Fruit fly (Drosophila melanogaster) whole organism, embryonic: ENCODE data around the gene CG10663.

Source experiments
- Atf3 ChIP-seq: fragments of 200-800 bp; sonication (Bioruptor generic); optimal IDR thresholded peaks from 3 replicates; lab custom pipeline; 2016; ENCODE audit warnings: missing biosample characterization, missing genetic modification characterization
- Bgb ChIP-seq: fragments of 200-800 bp; sonication (Bioruptor generic); IDR thresholded peaks from 2 replicates; pipeline ENCODE4 v1.3.6; 2022; ENCODE audit warnings: missing biosample characterization, missing genetic modification characterization; ENCODE audit not compliant: partially characterized antibody
- Bteb2 ChIP-seq: fragments of 200-800 bp; sonication (Bioruptor generic); optimal IDR thresholded peaks from 2 replicates; lab custom pipeline; 2016; ENCODE audit warnings: missing biosample characterization, missing genetic modification characterization
- CG10209 ChIP-seq: fragments of 200-800 bp; sonication (Bioruptor generic); optimal IDR thresholded peaks from 3 replicates; lab custom pipeline; 2017; ENCODE audit warnings: missing biosample characterization, mild to moderate bottlenecking, missing genetic modification characterization, missing genetic modification reagents
- CG12104 ChIP-seq: fragments of 200-800 bp; sonication (Bioruptor generic); optimal IDR thresholded peaks from 3 replicates; lab custom pipeline; 2016; ENCODE audit warnings: missing biosample characterization, missing genetic modification characterization
- CG13287 ChIP-seq: fragments of 200-800 bp; sonication (Bioruptor generic); IDR thresholded peaks from 2 replicates; pipeline ENCODE4 v1.3.6; 2022; ENCODE audit warnings: missing biosample characterization, missing genetic modification characterization; ENCODE audit not compliant: partially characterized antibody
- CG13624 ChIP-seq: fragments of 200-800 bp; sonication (Bioruptor generic); optimal IDR thresholded peaks from 2 replicates; lab custom pipeline; 2016; ENCODE audit warnings: missing biosample characterization, missing genetic modification characterization
- CG14441 ChIP-seq: fragments of 200-800 bp; sonication (Bioruptor generic); IDR thresholded peaks from 2 replicates; pipeline ENCODE4 v1.3.6; 2022; ENCODE audit warnings: missing biosample characterization, missing genetic modification characterization
- CG18262 ChIP-seq: fragments of 200-800 bp; optimal IDR thresholded peaks from 3 replicates; lab custom pipeline; 2019; ENCODE audit warnings: missing biosample characterization, mild to moderate bottlenecking, missing genetic modification characterization, moderate library complexity
- CG2116 ChIP-seq: fragments of 200-800 bp; sonication (Bioruptor generic); optimal IDR thresholded peaks from 3 replicates; lab custom pipeline; 2018; ENCODE audit warnings: missing biosample characterization, mild to moderate bottlenecking, missing genetic modification characterization
- CG2712 ChIP-seq: fragments of 200-800 bp; optimal IDR thresholded peaks from 3 replicates; lab custom pipeline; 2019; ENCODE audit warnings: missing biosample characterization, mild to moderate bottlenecking, missing genetic modification characterization, moderate library complexity
- CG2889 ChIP-seq: fragments of 200-800 bp; sonication (Bioruptor generic); IDR thresholded peaks from 3 replicates; pipeline ENCODE4 v1.3.6; 2022; ENCODE audit warnings: missing biosample characterization, missing genetic modification characterization
- CG31224 ChIP-seq: fragments of 200-800 bp; sonication (Bioruptor generic); IDR thresholded peaks from 2 replicates; pipeline ENCODE4 v1.3.6; 2022; ENCODE audit warnings: missing biosample characterization, missing genetic modification characterization
- CG4424 ChIP-seq: fragments of 200-800 bp; sonication (Bioruptor generic); optimal IDR thresholded peaks from 3 replicates; lab custom pipeline; 2016; ENCODE audit warnings: missing biosample characterization, missing genetic modification characterization
- CG4854 ChIP-seq: fragments of 200-800 bp; sonication (Bioruptor generic); optimal IDR thresholded peaks from 2 replicates; lab custom pipeline; 2016; ENCODE audit warnings: missing biosample characterization, missing genetic modification characterization, inconsistent platforms
- CG8388 ChIP-seq: fragments of 200-800 bp; sonication (Bioruptor generic); optimal IDR thresholded peaks from 2 replicates; lab custom pipeline; 2019; ENCODE audit warnings: missing biosample characterization, mild to moderate bottlenecking, missing genetic modification characterization, moderate library complexity
- CG8478 ChIP-seq: fragments of >200 bp; optimal IDR thresholded peaks from 2 replicates; lab custom pipeline; 2018
- CG8944 ChIP-seq: fragments of 200-800 bp; sonication (Bioruptor generic); optimal IDR thresholded peaks from 3 replicates; lab custom pipeline; 2016; ENCODE audit warnings: missing biosample characterization, missing genetic modification characterization
- CHES-1-like ChIP-seq: fragments of 200-800 bp; sonication (Bioruptor generic); optimal IDR thresholded peaks from 2 replicates; lab custom pipeline; 2016; ENCODE audit warnings: missing biosample characterization, missing genetic modification characterization
- D ChIP-seq, 2 experiments: fragments of 200-800 bp in 1 of 2; fragments of >200 bp in 1 of 2; sonication (Bioruptor generic) in 1 of 2; optimal IDR thresholded peaks; 2 replicates in 1 of 2; 3 replicates in 1 of 2; lab custom pipeline; 2017; ENCODE audit warnings: mild to moderate bottlenecking in 1 of 2, missing biosample characterization in 1 of 2, missing genetic modification characterization in 1 of 2, missing genetic modification reagents in 1 of 2
- Dad ChIP-seq: fragments of 200-800 bp; sonication (Bioruptor generic); optimal IDR thresholded peaks from 3 replicates; lab custom pipeline; 2016; ENCODE audit warnings: missing biosample characterization, missing genetic modification characterization
- Dll ChIP-seq: fragments of 200-800 bp; sonication (Bioruptor generic); IDR thresholded peaks from 4 replicates; pipeline ENCODE4 v1.3.6; 2022; ENCODE audit warnings: missing biosample characterization, missing genetic modification characterization; ENCODE audit not compliant: partially characterized antibody
- Ets97D ChIP-seq: fragments of 200-800 bp; sonication (Bioruptor generic); optimal IDR thresholded peaks from 3 replicates; lab custom pipeline; 2016; ENCODE audit warnings: missing biosample characterization, missing genetic modification characterization
- H15 ChIP-seq: fragments of 200-800 bp; sonication (Bioruptor generic); IDR thresholded peaks from 3 replicates; pipeline ENCODE4 v1.3.6; 2022; ENCODE audit warnings: missing biosample characterization, missing genetic modification characterization
- Hr39 ChIP-seq: fragments of >200 bp; optimal IDR thresholded peaks from 2 replicates; lab custom pipeline; 2017
- Hr78 ChIP-seq, 2 experiments: fragments of 200-800 bp in 1 of 2; fragments of >200 bp in 1 of 2; sonication (Bioruptor generic) in 1 of 2; optimal IDR thresholded peaks; 2 replicates each; lab custom pipeline; 2017 to 2019; ENCODE audit warnings: missing biosample characterization in 2 of 2, missing genetic modification characterization in 2 of 2, mild to moderate bottlenecking in 1 of 2, moderate library complexity in 1 of 2
- Lpt ChIP-seq: fragments of >200 bp; optimal IDR thresholded peaks from 2 replicates; lab custom pipeline; 2018; ENCODE audit warnings: missing biosample characterization, missing genetic modification characterization
- MBD-R2 ChIP-seq: fragments of 200-800 bp; sonication (Bioruptor generic); IDR thresholded peaks from 2 replicates; pipeline ENCODE4 v1.3.6; 2022; ENCODE audit warnings: missing biosample characterization, missing genetic modification characterization
- Meics ChIP-seq: fragments of 200-800 bp; sonication (Bioruptor generic); optimal IDR thresholded peaks from 2 replicates; lab custom pipeline; 2017; ENCODE audit warnings: missing biosample characterization, mild to moderate bottlenecking, missing genetic modification characterization
- Mes4 ChIP-seq: fragments of 200-800 bp; sonication (Bioruptor generic); optimal IDR thresholded peaks from 2 replicates; lab custom pipeline; 2016; ENCODE audit warnings: missing biosample characterization, missing genetic modification characterization
- NC2α ChIP-seq: fragments of 200-800 bp; sonication (Bioruptor generic); optimal IDR thresholded peaks from 2 replicates; lab custom pipeline; 2016; ENCODE audit warnings: missing biosample characterization, missing genetic modification characterization
- Sin3A ChIP-seq: fragments of >200 bp; optimal IDR thresholded peaks from 2 replicates; lab custom pipeline; 2018
- Usf ChIP-seq: fragments of 200-800 bp; sonication (Bioruptor generic); optimal IDR thresholded peaks from 2 replicates; lab custom pipeline; 2017; ENCODE audit warnings: missing genotype, missing biosample characterization, missing genetic modification characterization
- ab ChIP-seq: fragments of 200-800 bp; sonication (Bioruptor generic); optimal IDR thresholded peaks from 2 replicates; lab custom pipeline; 2016; ENCODE audit warnings: missing biosample characterization, missing genetic modification characterization
- ash1 ChIP-seq: fragments of 200-800 bp; sonication (Bioruptor generic); optimal IDR thresholded peaks from 2 replicates; lab custom pipeline; 2018; ENCODE audit warnings: missing biosample characterization, mild to moderate bottlenecking, missing genetic modification characterization
- chn ChIP-seq: fragments of 200-800 bp; sonication (Bioruptor generic); optimal IDR thresholded peaks from 2 replicates; lab custom pipeline; 2016; ENCODE audit warnings: missing biosample characterization, missing genetic modification characterization
- dati ChIP-seq: fragments of 200-800 bp; sonication (Bioruptor generic); IDR thresholded peaks from 2 replicates; pipeline ENCODE4 v1.3.6; 2022; ENCODE audit warnings: missing biosample characterization, missing genetic modification characterization
- dmrt11E ChIP-seq: fragments of 200-800 bp; sonication (Bioruptor generic); optimal IDR thresholded peaks from 3 replicates; lab custom pipeline; 2018; ENCODE audit warnings: missing biosample characterization, mild to moderate bottlenecking, missing genetic modification characterization, moderate library complexity
- dpn ChIP-seq, 2 experiments: fragments of 200-800 bp; sonication (Bioruptor generic); optimal IDR thresholded peaks; 3 replicates each; lab custom pipeline; 2016; ENCODE audit warnings: missing biosample characterization in 2 of 2, missing genetic modification characterization in 2 of 2
- exex ChIP-seq: fragments of 200-800 bp; sonication (Bioruptor generic); optimal IDR thresholded peaks from 4 replicates; lab custom pipeline; 2018; ENCODE audit warnings: missing biosample characterization, mild to moderate bottlenecking, missing genetic modification characterization, moderate library complexity
- ind ChIP-seq: fragments of 200-800 bp; sonication (Bioruptor generic); optimal IDR thresholded peaks from 3 replicates; lab custom pipeline; 2016; ENCODE audit warnings: missing biosample characterization, missing genetic modification characterization
- knrl ChIP-seq: fragments of 200-800 bp; sonication (Bioruptor generic); IDR thresholded peaks from 3 replicates; pipeline ENCODE4 v1.3.6; 2022; ENCODE audit warnings: missing biosample characterization, missing genetic modification characterization; ENCODE audit not compliant: partially characterized antibody
- mirr ChIP-seq: fragments of 200-800 bp; sonication (Bioruptor generic); optimal IDR thresholded peaks from 3 replicates; lab custom pipeline; 2018; ENCODE audit warnings: missing biosample characterization, mild to moderate bottlenecking, missing genetic modification characterization
- org-1 ChIP-seq: fragments of 200-800 bp; sonication (Bioruptor generic); optimal IDR thresholded peaks from 2 replicates; lab custom pipeline; 2017; ENCODE audit warnings: missing biosample characterization, missing genetic modification characterization
- pfk ChIP-seq: fragments of 200-800 bp; sonication (Bioruptor generic); optimal IDR thresholded peaks from 2 replicates; lab custom pipeline; 2018; ENCODE audit warnings: missing biosample characterization, mild to moderate bottlenecking, missing genetic modification characterization, moderate library complexity
- pros ChIP-seq: fragments of 200-800 bp; sonication (Bioruptor generic); optimal IDR thresholded peaks from 3 replicates; lab custom pipeline; 2019; ENCODE audit warnings: missing biosample characterization, mild to moderate bottlenecking, missing genetic modification characterization, moderate library complexity
- seq ChIP-seq: fragments of 200-800 bp; sonication (Bioruptor generic); IDR thresholded peaks from 2 replicates; pipeline ENCODE4 v1.3.6; 2022; ENCODE audit warnings: missing biosample characterization, missing genetic modification characterization
- unc-4 ChIP-seq: fragments of 200-800 bp; sonication (Bioruptor generic); IDR thresholded peaks from 2 replicates; pipeline ENCODE4 v1.3.6; 2022; ENCODE audit warnings: missing biosample characterization, missing genetic modification characterization; ENCODE audit not compliant: partially characterized antibody
- vfl ChIP-seq: fragments of 200-800 bp; sonication (Bioruptor generic); optimal IDR thresholded peaks from 2 replicates; lab custom pipeline; 2016; ENCODE audit warnings: missing biosample characterization, missing genetic modification characterization
- vvl ChIP-seq: fragments of 200-800 bp; sonication (Bioruptor generic); IDR thresholded peaks from 2 replicates; pipeline ENCODE4 v1.3.6; 2022; ENCODE audit warnings: missing biosample characterization, missing genetic modification characterization
- wek ChIP-seq: fragments of 200-800 bp; sonication (Bioruptor generic); optimal IDR thresholded peaks from 3 replicates; lab custom pipeline; 2018; ENCODE audit warnings: missing biosample characterization, mild to moderate bottlenecking, missing genetic modification characterization, moderate library complexity

The CG10663 gene

dm6 chr3L:12468016-12468415 lies 16.8 kb downstream of the CG10663 start, which contains the start of gene eyg (continued):
- TF ChIP-seq CG14441 (GFP tag; lab: Robert Waterston, UW): no peak
- peak; percentile 79 for TF ChIP-seq vvl (GFP tag; lab: Robert Waterston, UW)
- no peak for TF ChIP-seq CG8944 (GFP tag; lab: Kevin White, UChicago)
- no peak for TF ChIP-seq vfl
- TF ChIP-seq ind (GFP tag; lab: Kevin White, UChicago): peak; percentile 2
- TF ChIP-seq D (optimal IDR thresholded peaks at IDR 0.05; lab: Kevin White, UChicago): no peak
- peak; percentile 11 for TF ChIP-seq D (GFP tag; optimal IDR thresholded peaks at IDR 0.05; lab: Kevin White, UChicago)
- TF ChIP-seq CG18262 (tag; lab: Kevin White, UChicago): peak; percentile 14
- no peak for TF ChIP-seq Usf
- TF ChIP-seq ash1: no peak
- peak; percentile 46 for TF ChIP-seq CG13287 (GFP tag; lab: Robert Waterston, UW)
- TF ChIP-seq Hr78 (GFP tag; optimal IDR thresholded peaks at IDR 0.05; lab: Kevin White, UChicago): no peak
- peak; percentile 66 for TF ChIP-seq pros (GFP tag; lab: Kevin White, UChicago)
- no peak for TF ChIP-seq Meics
- TF ChIP-seq Ets97D (GFP tag; lab: Kevin White, UChicago): peak; percentile 12
- TF ChIP-seq mirr: peak; percentile 61
- TF ChIP-seq org-1 (GFP tag; lab: Kevin White, UChicago): peak; percentile 24
- TF ChIP-seq CG4424 (GFP tag; lab: Kevin White, UChicago): no peak
- TF ChIP-seq dpn (GFP tag; optimal IDR thresholded peaks at IDR 0.05; lab: Kevin White, UChicago): peak; percentile 0 to 9
- TF ChIP-seq chn: peak; percentile 4
- peak; percentile 24 for TF ChIP-seq CG2116 (GFP tag; lab: Kevin White, UChicago)
- TF ChIP-seq seq (GFP tag; lab: Robert Waterston, UW): peak; percentile 55; the same call in 1 of the 2 replicates
- peak; percentile 43 for TF ChIP-seq pfk
- peak; percentile 33 for TF ChIP-seq Atf3 (GFP tag; lab: Kevin White, UChicago)
- peak; percentile 49; the same call in 1 of the 3 replicates for TF ChIP-seq knrl (GFP tag; lab: Robert Waterston, UW)
- no peak for TF ChIP-seq CG4854 (GFP tag; lab: Kevin White, UChicago)
- TF ChIP-seq exex (tag; lab: Kevin White, UChicago): peak; percentile 77
- TF ChIP-seq CG31224 (GFP tag; lab: Robert Waterston, UW): no peak
- TF ChIP-seq CG13624 (GFP tag; lab: Kevin White, UChicago): peak; percentile 4
- TF ChIP-seq Bgb (GFP tag; lab: Robert Waterston, UW): peak; percentile 82
- TF ChIP-seq CG2889 (GFP tag; lab: Robert Waterston, UW): no peak
- TF ChIP-seq H15 (GFP tag; lab: Robert Waterston, UW): no peak
- peak; percentile 93 for TF ChIP-seq CG8478
- peak; percentile 35 for TF ChIP-seq Dad (GFP tag; lab: Kevin White, UChicago)
- TF ChIP-seq wek: peak; percentile 56
- TF ChIP-seq CG10209 (GFP tag; lab: Kevin White, UChicago): peak; percentile 40
- no peak for TF ChIP-seq Hr39 (lab: Kevin White, UChicago)
- TF ChIP-seq Bteb2 (GFP tag; lab: Kevin White, UChicago): peak; percentile 45
- no peak for TF ChIP-seq dati (GFP tag; lab: Robert Waterston, UW)
- peak; percentile 19 for TF ChIP-seq dmrt11E (tag; lab: Kevin White, UChicago)
- peak; percentile 57 for TF ChIP-seq ab (GFP tag; lab: Kevin White, UChicago)
- TF ChIP-seq Lpt (GFP tag; lab: Kevin White, UChicago): no peak
- peak; percentile 32 for TF ChIP-seq CG8388
- peak; percentile 44 for TF ChIP-seq Mes4
- TF ChIP-seq NC2α (GFP tag; lab: Kevin White, UChicago): peak; percentile 31
- TF ChIP-seq CG12104 (GFP tag; lab: Kevin White, UChicago): no peak
- peak; percentile 43 for TF ChIP-seq CG2712 (tag; lab: Kevin White, UChicago)
- no peak for TF ChIP-seq MBD-R2
- TF ChIP-seq unc-4 (GFP tag; lab: Robert Waterston, UW): no peak
- TF ChIP-seq CHES-1-like (GFP tag; lab: Kevin White, UChicago): peak; percentile 52
- 0 out of 4 replicates have a peak, but pooled peaks have one; percentile 28 for TF ChIP-seq Dll (GFP tag; lab: Robert Waterston, UW)
- TF ChIP-seq Sin3A (lab: Kevin White, UChicago): no peak
